Worm (Caenorhabditis elegans) whole organism, mixed stage, embryonic: ENCODE data around the gene vps-60.

ENCODE experiments used
- M03D4.4 ChIP-seq: sonication (generic microtip); optimal IDR thresholded peaks from 2 replicates; lab custom pipeline; 2017; ENCODE audit warnings: mild to moderate bottlenecking, missing genetic modification characterization, missing compliant biosample characterization
- bed-3 ChIP-seq: fragments of 200-800 bp; sonication (Bioruptor generic); optimal IDR thresholded peaks from 3 replicates; lab custom pipeline; 2018; ENCODE audit warnings: mild to moderate bottlenecking, missing genetic modification characterization, moderate library complexity, missing compliant biosample characterization
- blmp-1 ChIP-seq: fragments of 150-350 bp; optimal IDR thresholded peaks from 2 replicates; lab custom pipeline; 2014; ENCODE audit warnings: missing biosample characterization, missing genetic modification characterization
- ceh-39 ChIP-seq: fragments of 150-350 bp; optimal IDR thresholded peaks from 2 replicates; lab custom pipeline; 2014; ENCODE audit warnings: missing biosample characterization, missing genetic modification characterization
- ceh-43 ChIP-seq: fragments of 200-800 bp; sonication (Bioruptor generic); optimal IDR thresholded peaks from 2 replicates; lab custom pipeline; 2018; ENCODE audit warnings: mild to moderate bottlenecking, missing genetic modification characterization, moderate library complexity, missing compliant biosample characterization
- ceh-83 ChIP-seq: fragments of 200-800 bp; sonication (Bioruptor generic); optimal IDR thresholded peaks from 2 replicates; lab custom pipeline; 2018; ENCODE audit warnings: mild to moderate bottlenecking, missing genetic modification characterization, missing compliant biosample characterization
- ces-1 ChIP-seq: fragments of 150-350 bp; optimal IDR thresholded peaks from 2 replicates; lab custom pipeline; 2014; ENCODE audit warnings: missing biosample characterization, missing genetic modification reagents, missing genetic modification characterization
- cnd-1 ChIP-seq: fragments of 200-800 bp; sonication (Bioruptor generic); optimal IDR thresholded peaks from 2 replicates; lab custom pipeline; 2018; ENCODE audit warnings: mild to moderate bottlenecking, missing genetic modification characterization, missing compliant biosample characterization
- drap-1 ChIP-seq: fragments of 200-800 bp; sonication (Bioruptor generic); optimal IDR thresholded peaks from 3 replicates; lab custom pipeline; 2018; ENCODE audit warnings: mild to moderate bottlenecking, missing genetic modification characterization, missing compliant biosample characterization
- elt-1 ChIP-seq: sonication (generic microtip); optimal IDR thresholded peaks from 2 replicates; lab custom pipeline; 2017; ENCODE audit warnings: missing genetic modification characterization, mild to moderate bottlenecking, missing compliant biosample characterization, antibody characterized with exemption, moderate library complexity, borderline replicate concordance; ENCODE audit not compliant: insufficient read depth
- flh-1 ChIP-seq: fragments of 200-800 bp; sonication (Bioruptor generic); optimal IDR thresholded peaks from 2 replicates; lab custom pipeline; 2018; ENCODE audit warnings: mild to moderate bottlenecking, missing genetic modification characterization, moderate library complexity, missing compliant biosample characterization
- ham-2 ChIP-seq: fragments of 200-800 bp; sonication (Bioruptor generic); optimal IDR thresholded peaks from 2 replicates; lab custom pipeline; 2018; ENCODE audit warnings: mild to moderate bottlenecking, missing genetic modification characterization, missing compliant biosample characterization
- hlh-1 ChIP-seq: fragments of 150-350 bp; optimal IDR thresholded peaks from 2 replicates; lab custom pipeline; 2014; ENCODE audit warnings: missing biosample characterization, missing genetic modification reagents, missing genetic modification characterization
- lin-13 ChIP-seq: fragments of 150-350 bp; optimal IDR thresholded peaks from 2 replicates; lab custom pipeline; 2014; ENCODE audit warnings: missing biosample characterization, missing genetic modification characterization
- lin-32 ChIP-seq: fragments of 200-800 bp; sonication (Bioruptor generic); optimal IDR thresholded peaks from 2 replicates; lab custom pipeline; 2018; ENCODE audit warnings: mild to moderate bottlenecking, missing genetic modification characterization, missing compliant biosample characterization
- lsy-2 ChIP-seq: fragments of 150-350 bp; optimal IDR thresholded peaks from 2 replicates; lab custom pipeline; 2014; ENCODE audit warnings: missing biosample characterization, missing genetic modification characterization
- mab-5 ChIP-seq: fragments of 150-350 bp; optimal IDR thresholded peaks from 2 replicates; lab custom pipeline; 2014; ENCODE audit warnings: missing biosample characterization, missing genetic modification characterization
- mls-2 ChIP-seq: sonication (generic microtip); optimal IDR thresholded peaks from 2 replicates; lab custom pipeline; 2016; ENCODE audit warnings: mild to moderate bottlenecking, missing genetic modification characterization, moderate library complexity, missing compliant biosample characterization
- nhr-12 ChIP-seq: fragments of 150-350 bp; optimal IDR thresholded peaks from 2 replicates; lab custom pipeline; 2014; ENCODE audit warnings: missing biosample characterization, missing genetic modification characterization
- nhr-2 ChIP-seq: fragments of 150-350 bp; optimal IDR thresholded peaks from 2 replicates; lab custom pipeline; 2014; ENCODE audit warnings: missing biosample characterization, missing genetic modification characterization
- nhr-237 ChIP-seq: fragments of 150-350 bp; optimal IDR thresholded peaks from 2 replicates; lab custom pipeline; 2014; ENCODE audit warnings: missing biosample characterization, missing genetic modification characterization
- nhr-28 ChIP-seq: fragments of 150-350 bp; optimal IDR thresholded peaks from 2 replicates; lab custom pipeline; 2014; ENCODE audit warnings: missing biosample characterization, missing genetic modification characterization
- pha-4 ChIP-seq: fragments of 150-350 bp; optimal IDR thresholded peaks from 2 replicates; lab custom pipeline; 2018; ENCODE audit warnings: missing biosample characterization, missing genetic modification reagents, missing genetic modification characterization
- sem-2 ChIP-seq: fragments of 200-800 bp; sonication (Bioruptor generic); optimal IDR thresholded peaks from 2 replicates; lab custom pipeline; 2018; ENCODE audit warnings: mild to moderate bottlenecking, missing genetic modification characterization, missing compliant biosample characterization
- snpc-4 ChIP-seq: fragments of 150-350 bp; optimal IDR thresholded peaks from 2 replicates; lab custom pipeline; 2014; ENCODE audit warnings: missing biosample characterization, missing genetic modification characterization
- sptf-1 ChIP-seq: sonication (generic microtip); optimal IDR thresholded peaks from 2 replicates; lab custom pipeline; 2017; ENCODE audit warnings: mild to moderate bottlenecking, missing genetic modification characterization, moderate library complexity, missing compliant biosample characterization
- unc-120 ChIP-seq: sonication (generic microtip); optimal IDR thresholded peaks from 2 replicates; lab custom pipeline; 2017; ENCODE audit warnings: missing genetic modification characterization, missing compliant biosample characterization; ENCODE audit not compliant: poor library complexity, severe bottlenecking
- unc-39 ChIP-seq: fragments of 150-350 bp; optimal IDR thresholded peaks from 2 replicates; lab custom pipeline; 2014; ENCODE audit warnings: missing biosample characterization, missing genetic modification characterization
- unc-62 ChIP-seq: fragments of 150-350 bp; optimal IDR thresholded peaks from 2 replicates; lab custom pipeline; 2014; ENCODE audit warnings: missing biosample characterization, missing genetic modification reagents, missing genetic modification characterization
- zip-8 ChIP-seq: fragments of 150-350 bp; optimal IDR thresholded peaks from 2 replicates; lab custom pipeline; 2014; ENCODE audit warnings: missing biosample characterization, missing genetic modification characterization
- ztf-11 ChIP-seq: fragments of 150-350 bp; optimal IDR thresholded peaks from 2 replicates; lab custom pipeline; 2014; ENCODE audit warnings: missing biosample characterization, missing genetic modification characterization

vps-60 gene

ce11 chrV:8618738-8619137 lies 12.8 kb upstream of the vps-60 start, which contains the start of gene grd-5:
TSS of gene grd-5 (plus strand) at chrV:8619032.
- no peak for TF ChIP-seq unc-39
- no peak for TF ChIP-seq bed-3 (GFP tag; lab: Kevin White, UChicago)
- TF ChIP-seq nhr-237, result no peak
- TF ChIP-seq blmp-1 (tag; lab: Kevin White, UChicago), result no peak
- no peak for TF ChIP-seq unc-120
- no peak for TF ChIP-seq lsy-2 (tag; lab: Kevin White, UChicago)
- no peak for TF ChIP-seq pha-4 (tag; lab: Kevin White, UChicago)
- no peak for TF ChIP-seq snpc-4 (tag; lab: Kevin White, UChicago)
- TF ChIP-seq, all 35 proteins: peak for 0

- TF ChIP-seq sptf-1 (tag; lab: Kevin White, UChicago) (peak; percentile 26), bed-3 (GFP tag; lab: Kevin White, UChicago) (no peak), nhr-237 (no peak), unc-120 (no peak), mab-5 (tag; lab: Kevin White, UChicago) (no peak)
These were observed 9.8 kb upstream of the vps-60 start for ce11 chrV:8615711-8616110.

- no peak for TF ChIP-seq bed-3 (GFP tag; lab: Kevin White, UChicago)
- no peak for TF ChIP-seq hlh-1 (tag; lab: Kevin White, UChicago)
- TF ChIP-seq lin-13 (tag; lab: Kevin White, UChicago), result no peak
- no peak for TF ChIP-seq ceh-39 (tag; lab: Kevin White, UChicago)
- TF ChIP-seq flh-1, result no peak
These were observed 4.9 kb upstream of the vps-60 start, which contains the start of gene fip-4 for ce11 chrV:8610633-8611404. TSS of gene fip-4 (minus strand) at chrV:8611268.

ce11 chrV:8609776-8610529 lies 4.0 kb upstream of the vps-60 start:
- TF ChIP-seq ham-2 (GFP tag; lab: Kevin White, UChicago), result peak; percentile 48
- no peak for TF ChIP-seq drap-1 (GFP tag; lab: Kevin White, UChicago)
- no peak for TF ChIP-seq nhr-28
- TF ChIP-seq unc-120, result no peak

- no peak for TF ChIP-seq nhr-237
- no peak for TF ChIP-seq ceh-43 (GFP tag; lab: Kevin White, UChicago)
- no peak for TF ChIP-seq ces-1 (GFP tag; lab: Kevin White, UChicago)
- no peak for TF ChIP-seq blmp-1 (tag; lab: Kevin White, UChicago)
- no peak for TF ChIP-seq mls-2 (tag; lab: Kevin White, UChicago)
- no peak for TF ChIP-seq unc-120
- TF ChIP-seq elt-1 (tag; lab: Kevin White, UChicago), result no peak
- no peak for TF ChIP-seq lin-32 (GFP tag; lab: Kevin White, UChicago)
- TF ChIP-seq lsy-2 (tag; lab: Kevin White, UChicago), result no peak
- no peak for TF ChIP-seq ham-2 (GFP tag; lab: Kevin White, UChicago)
- no peak for TF ChIP-seq nhr-12 (tag; lab: Kevin White, UChicago)
- no peak for TF ChIP-seq sem-2
- no peak for TF ChIP-seq zip-8 (tag; lab: Kevin White, UChicago)
- no peak for TF ChIP-seq ztf-11
- TF ChIP-seq sptf-1 (tag; lab: Kevin White, UChicago), result no peak
- TF ChIP-seq snpc-4 (tag; lab: Kevin White, UChicago), result no peak
- TF ChIP-seq nhr-2 (tag; lab: Kevin White, UChicago), result no peak
- TF ChIP-seq nhr-28, result no peak
- TF ChIP-seq, all 35 proteins: peak for 0
These were observed 2.6 kb upstream of the vps-60 start for ce11 chrV:8608483-8608882.

ce11 chrV:8607353-8607850 lies 1.5 kb upstream of the vps-60 start, which contains the start of gene smk-1:
TSS of gene smk-1 (plus strand) at chrV:8607800.
- TF ChIP-seq pha-4 (tag; lab: Kevin White, UChicago), result no peak
- TF ChIP-seq sem-2, result no peak
- TF ChIP-seq ham-2 (GFP tag; lab: Kevin White, UChicago), result no peak
- no peak for TF ChIP-seq elt-1 (tag; lab: Kevin White, UChicago)
- no peak for TF ChIP-seq cnd-1
- no peak for TF ChIP-seq unc-62 (GFP tag; lab: Kevin White, UChicago)
- TF ChIP-seq flh-1, result no peak
- no peak for TF ChIP-seq blmp-1 (tag; lab: Kevin White, UChicago)
- no peak for TF ChIP-seq mab-5 (tag; lab: Kevin White, UChicago)
- TF ChIP-seq bed-3 (GFP tag; lab: Kevin White, UChicago), result no peak
- no peak for TF ChIP-seq unc-39
- TF ChIP-seq ztf-11, result no peak
- no peak for TF ChIP-seq ceh-83 (GFP tag; lab: Kevin White, UChicago)
- no peak for TF ChIP-seq M03D4.4 (tag; lab: Kevin White, UChicago)
